Worm (Caenorhabditis elegans) whole organism, L2 larva: ENCODE data around the gene bgnt-1.4.
A peak's percentile ranks its signal among the peaks of the same experiment; 100 is the strongest.

ENCODE experiments used
- C34F6.9 ChIP-seq: fragments of 150-350 bp; optimal IDR thresholded peaks from 2 replicates; lab custom pipeline; 2014; ENCODE audit warnings: missing biosample characterization, missing genetic modification characterization
- F13H6.1 ChIP-seq: sonication (generic microtip); optimal IDR thresholded peaks from 2 replicates; lab custom pipeline; 2016; ENCODE audit warnings: missing genetic modification characterization, missing compliant biosample characterization
- R02D3.7 ChIP-seq: fragments of 150-350 bp; optimal IDR thresholded peaks from 2 replicates; lab custom pipeline; 2014; ENCODE audit warnings: missing biosample characterization, missing genetic modification characterization
- Y55F3AM.14 ChIP-seq: fragments of 200-800 bp; sonication (Bioruptor generic); optimal IDR thresholded peaks from 2 replicates; lab custom pipeline; 2018; ENCODE audit warnings: mild to moderate bottlenecking, missing genetic modification characterization, missing compliant biosample characterization
- aly-2 ChIP-seq: fragments of 150-350 bp; optimal IDR thresholded peaks from 2 replicates; lab custom pipeline; 2014; ENCODE audit warnings: missing biosample characterization, missing genetic modification characterization
- ama-1 ChIP-seq: fragments of 150-350 bp; optimal IDR thresholded peaks from 2 replicates; lab custom pipeline; 2018; ENCODE audit warnings: inconsistent platforms
- blmp-1 ChIP-seq: sonication (generic microtip); optimal IDR thresholded peaks from 2 replicates; lab custom pipeline; 2017; ENCODE audit warnings: missing genetic modification characterization, mild to moderate bottlenecking, missing compliant biosample characterization, antibody characterized with exemption, moderate library complexity; ENCODE audit not compliant: insufficient read depth
- ceh-16 ChIP-seq: fragments of 150-350 bp; optimal IDR thresholded peaks from 2 replicates; lab custom pipeline; 2014; ENCODE audit warnings: missing biosample characterization, missing genetic modification characterization
- dmd-4 ChIP-seq: sonication (generic microtip); optimal IDR thresholded peaks from 2 replicates; lab custom pipeline; 2017; ENCODE audit warnings: missing biosample characterization, missing genetic modification characterization
- egl-27 ChIP-seq: sonication (generic microtip); optimal IDR thresholded peaks from 3 replicates; lab custom pipeline; 2017; ENCODE audit warnings: missing biosample characterization, missing genetic modification reagents, missing genetic modification characterization
- gmeb-1 ChIP-seq: fragments of 150-350 bp; optimal IDR thresholded peaks from 2 replicates; lab custom pipeline; 2014; ENCODE audit warnings: missing biosample characterization, missing genetic modification characterization
- lin-11 ChIP-seq: fragments of 150-350 bp; sonication (generic microtip); optimal IDR thresholded peaks from 2 replicates; lab custom pipeline; 2014; ENCODE audit warnings: missing biosample characterization, missing genetic modification characterization, inconsistent platforms, mixed read lengths
- lin-13 ChIP-seq: fragments of 150-350 bp; optimal IDR thresholded peaks from 2 replicates; lab custom pipeline; 2014; ENCODE audit warnings: missing biosample characterization, missing genetic modification reagents, missing genetic modification characterization
- lin-39 ChIP-seq: fragments of 150-350 bp; optimal IDR thresholded peaks from 2 replicates; lab custom pipeline; 2014; ENCODE audit warnings: missing biosample characterization, missing genetic modification reagents, missing genetic modification characterization
- lsy-2 ChIP-seq, 2 experiments: fragments of 150-350 bp in 1 of 2; sonication (generic microtip) in 1 of 2; optimal IDR thresholded peaks; 2 replicates each; lab custom pipeline; 2014 to 2017; ENCODE audit warnings: missing biosample characterization in 2 of 2, missing genetic modification characterization in 2 of 2
- mab-5 ChIP-seq: fragments of 150-350 bp; optimal IDR thresholded peaks from 2 replicates; lab custom pipeline; 2014; ENCODE audit warnings: missing biosample characterization, missing genetic modification characterization
- mbf-1 ChIP-seq: sonication (generic microtip); optimal IDR thresholded peaks from 2 replicates; lab custom pipeline; 2017; ENCODE audit warnings: missing biosample characterization, missing genetic modification characterization
- mdl-1 ChIP-seq, 2 experiments: fragments of 150-350 bp in 1 of 2; sonication (generic microtip) in 1 of 2; optimal IDR thresholded peaks; 2 replicates each; lab custom pipeline; 2017; ENCODE audit warnings: missing biosample characterization in 2 of 2, missing genetic modification characterization in 2 of 2
- nhr-10 ChIP-seq: sonication (generic microtip); optimal IDR thresholded peaks from 2 replicates; lab custom pipeline; 2017; ENCODE audit warnings: missing biosample characterization, missing genetic modification characterization
- nhr-11 ChIP-seq: fragments of 150-350 bp; optimal IDR thresholded peaks from 2 replicates; lab custom pipeline; 2014; ENCODE audit warnings: missing biosample characterization, missing genetic modification characterization
- nhr-12 ChIP-seq: fragments of 150-350 bp; optimal IDR thresholded peaks from 2 replicates; lab custom pipeline; 2014; ENCODE audit warnings: missing biosample characterization, missing genetic modification characterization
- nhr-129 ChIP-seq: fragments of 150-350 bp; optimal IDR thresholded peaks from 2 replicates; lab custom pipeline; 2014; ENCODE audit warnings: missing biosample characterization, missing genetic modification characterization
- nhr-23 ChIP-seq: fragments of 150-350 bp; optimal IDR thresholded peaks from 2 replicates; lab custom pipeline; 2014; ENCODE audit warnings: missing biosample characterization, missing genetic modification reagents, missing genetic modification characterization
- nhr-25 ChIP-seq: fragments of 150-350 bp; sonication (generic microtip); optimal IDR thresholded peaks from 3 replicates; lab custom pipeline; 2014; ENCODE audit warnings: missing biosample characterization, missing genetic modification characterization
- nhr-6 ChIP-seq: fragments of 150-350 bp; optimal IDR thresholded peaks from 2 replicates; lab custom pipeline; 2014; ENCODE audit warnings: missing biosample characterization, missing genetic modification characterization
- nhr-77 ChIP-seq: fragments of 150-350 bp; optimal IDR thresholded peaks from 2 replicates; lab custom pipeline; 2014; ENCODE audit warnings: missing biosample characterization, missing genetic modification characterization
- peb-1 ChIP-seq: fragments of 150-350 bp; optimal IDR thresholded peaks from 2 replicates; lab custom pipeline; 2014; ENCODE audit warnings: missing biosample characterization, missing genetic modification characterization
- sem-4 ChIP-seq: fragments of 150-350 bp; optimal IDR thresholded peaks from 2 replicates; lab custom pipeline; 2014; ENCODE audit warnings: missing biosample characterization, missing genetic modification reagents, missing genetic modification characterization
- sma-3 ChIP-seq: sonication (generic microtip); optimal IDR thresholded peaks from 2 replicates; lab custom pipeline; 2016; ENCODE audit warnings: missing genetic modification reagents, missing genetic modification characterization, missing compliant biosample characterization
- unc-39 ChIP-seq: fragments of 150-350 bp; optimal IDR thresholded peaks from 2 replicates; lab custom pipeline; 2014; ENCODE audit warnings: missing biosample characterization, missing genetic modification characterization
- unc-55 ChIP-seq: fragments of 150-350 bp; sonication (generic microtip); optimal IDR thresholded peaks from 3 replicates; lab custom pipeline; 2014; ENCODE audit warnings: missing biosample characterization, missing genetic modification reagents, missing genetic modification characterization
- unc-62 ChIP-seq: fragments of 150-350 bp; optimal IDR thresholded peaks from 2 replicates; lab custom pipeline; 2014; ENCODE audit warnings: missing biosample characterization, missing genetic modification reagents, missing genetic modification characterization
- ztf-1 ChIP-seq: fragments of 200-800 bp; sonication (Bioruptor generic); conservative IDR thresholded peaks from 2 replicates; pipeline ENCODE4 v1.3.6; 2022; ENCODE audit warnings: missing genetic modification characterization, missing compliant biosample characterization
- ztf-4 ChIP-seq: fragments of 150-350 bp; optimal IDR thresholded peaks from 2 replicates; lab custom pipeline; 2014; ENCODE audit warnings: missing biosample characterization, missing genetic modification characterization

The bgnt-1.4 gene

DNA sequence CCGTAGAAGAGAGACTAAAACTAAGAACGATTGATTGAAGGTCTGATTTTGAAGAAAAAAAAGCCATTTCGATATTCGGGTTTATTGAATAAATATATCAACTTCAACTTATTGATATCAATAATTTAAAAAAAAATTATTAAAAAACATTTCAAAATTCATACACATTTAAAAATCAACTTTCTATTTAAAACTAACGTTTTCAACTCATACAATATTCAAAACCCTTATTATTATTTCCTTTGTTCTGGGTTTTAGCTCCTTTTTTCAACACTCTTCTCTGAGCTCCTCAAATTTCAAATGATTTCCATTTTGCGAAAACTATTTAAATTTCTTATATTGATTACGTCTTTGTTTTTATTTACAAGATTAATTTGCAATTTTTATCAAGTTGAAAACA is 15.5 kb upstream of the bgnt-1.4 start, which contains the start of gene C18G1.7:
Gene C18G1.7, plus strand, starts transcription at position 301 of the 400 bp plus-strand sequence.
- TF ChIP-seq nhr-6 (no peak), Y55F3AM.14 (GFP tag; lab: Kevin White, UChicago) (no peak), nhr-10 (no peak), gmeb-1 (no peak), ceh-16 (tag; lab: Kevin White, UChicago) (no peak), mdl-1 (tag; optimal IDR thresholded peaks at IDR 0.05; lab: Kevin White, UChicago) (no peak)

DNA sequence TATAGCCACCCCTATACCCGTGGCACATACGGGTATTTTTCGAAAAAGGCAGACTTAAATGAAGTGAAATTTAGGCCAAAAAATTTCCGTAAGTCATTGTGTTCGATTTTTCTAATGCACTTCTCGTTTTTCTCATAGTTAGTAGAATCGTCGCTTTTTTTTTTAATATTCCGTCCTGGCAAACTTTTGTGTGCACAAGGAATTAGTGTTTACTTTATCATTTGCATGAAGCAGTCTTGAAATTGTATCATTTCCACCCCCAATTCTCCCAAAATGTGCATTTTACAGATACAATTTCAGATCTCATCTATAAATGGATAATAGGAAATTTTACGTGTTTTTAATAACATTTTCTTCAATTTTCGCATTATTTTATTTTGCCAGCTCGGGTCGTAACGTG is 10.5 kb upstream of the bgnt-1.4 start, which contains the start of gene C18G1.6:
Gene C18G1.6, plus strand, starts transcription at position 301 of the 400 bp plus-strand sequence.
- TF ChIP-seq ceh-16 (tag; lab: Kevin White, UChicago) = no peak
- TF ChIP-seq ztf-1 (GFP tag; lab: Robert Waterston, UW) = no peak
- TF ChIP-seq ztf-4 (tag; lab: Kevin White, UChicago) = no peak
- TF ChIP-seq Y55F3AM.14 (GFP tag; lab: Kevin White, UChicago) = no peak
- TF ChIP-seq nhr-129 (tag; lab: Kevin White, UChicago) = no peak
- TF ChIP-seq nhr-6 = no peak
- TF ChIP-seq R02D3.7 (tag; lab: Kevin White, UChicago) = no peak
- no peak for TF ChIP-seq mab-5
- TF ChIP-seq sem-4 (tag; lab: Kevin White, UChicago) = no peak
- no peak for TF ChIP-seq egl-27 (tag; lab: Kevin White, UChicago)

DNA sequence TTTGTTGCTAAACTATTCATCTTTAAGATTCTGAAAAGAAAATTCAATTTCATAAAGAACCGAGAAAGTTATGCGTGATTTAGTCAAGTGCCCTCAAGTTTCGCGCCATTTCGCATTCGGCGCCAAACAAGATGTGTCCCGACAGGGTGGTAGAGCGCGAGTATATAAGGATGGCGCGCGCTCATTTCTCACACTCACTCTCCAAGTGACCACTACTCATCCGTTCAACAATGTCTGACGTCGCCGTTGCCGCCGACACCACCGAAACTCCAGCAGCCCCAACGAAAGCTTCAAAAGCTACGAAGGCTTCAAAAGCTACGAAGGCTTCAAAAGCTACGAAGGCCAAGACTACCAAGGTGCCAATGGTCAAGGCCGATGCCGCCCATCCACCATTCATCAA is 6.7 kb upstream of the bgnt-1.4 start, which contains the start of gene hil-4:
Gene hil-4, plus strand, starts transcription at position 191 of the 400 bp plus-strand sequence.
- TF ChIP-seq nhr-10 (no peak), nhr-23 (tag; lab: Kevin White, UChicago) (no peak), lin-11 (no peak), ama-1 (no peak), ztf-4 (tag; lab: Kevin White, UChicago) (no peak), lsy-2 (tag; optimal IDR thresholded peaks at IDR 0.05; lab: Kevin White, UChicago) (no peak), unc-39 (tag; lab: Kevin White, UChicago) (no peak), sma-3 (no peak), ceh-16 (tag; lab: Kevin White, UChicago) (no peak), C34F6.9 (no peak), lin-13 (GFP tag; lab: Kevin White, UChicago) (no peak), ztf-1 (GFP tag; lab: Robert Waterston, UW) (no peak), nhr-12 (tag; lab: Kevin White, UChicago) (no peak)

DNA sequence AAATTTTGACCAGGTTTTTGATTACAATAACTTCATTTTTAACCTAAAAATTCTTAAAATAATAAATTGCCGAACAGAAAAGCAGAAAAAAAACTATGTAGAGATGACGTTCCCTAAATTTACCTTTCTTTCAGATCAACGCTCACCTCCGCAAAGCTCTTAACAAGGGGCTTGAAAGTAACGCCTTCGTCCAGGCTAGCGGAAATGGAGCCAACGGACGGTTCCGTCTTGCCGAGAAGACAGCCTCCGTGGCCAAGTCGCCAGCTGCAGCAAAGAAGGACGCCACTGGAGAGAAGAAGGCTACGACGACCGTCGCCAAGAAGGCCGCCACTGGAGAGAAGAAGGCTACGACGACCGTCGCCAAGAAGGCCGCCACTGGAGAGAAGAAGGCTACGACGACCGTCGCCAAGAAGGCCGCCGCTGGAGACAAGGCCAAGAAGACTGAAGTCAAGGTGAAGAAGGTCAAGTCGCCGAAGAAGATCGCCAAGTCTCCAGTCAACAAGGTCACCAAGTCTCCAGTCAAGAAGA is 6.0 kb upstream of the bgnt-1.4 start:
- TF ChIP-seq unc-62 = no peak
- no peak for TF ChIP-seq nhr-11 (tag; lab: Kevin White, UChicago)
- TF ChIP-seq Y55F3AM.14 (GFP tag; lab: Kevin White, UChicago) = peak; percentile 0
- no peak for TF ChIP-seq ztf-4 (tag; lab: Kevin White, UChicago)
- no peak for TF ChIP-seq unc-55 (GFP tag; lab: Kevin White, UChicago)
- TF ChIP-seq blmp-1 (tag; lab: Kevin White, UChicago) = no peak
- TF ChIP-seq peb-1 (tag; lab: Kevin White, UChicago) = no peak
- no peak for TF ChIP-seq F13H6.1

DNA sequence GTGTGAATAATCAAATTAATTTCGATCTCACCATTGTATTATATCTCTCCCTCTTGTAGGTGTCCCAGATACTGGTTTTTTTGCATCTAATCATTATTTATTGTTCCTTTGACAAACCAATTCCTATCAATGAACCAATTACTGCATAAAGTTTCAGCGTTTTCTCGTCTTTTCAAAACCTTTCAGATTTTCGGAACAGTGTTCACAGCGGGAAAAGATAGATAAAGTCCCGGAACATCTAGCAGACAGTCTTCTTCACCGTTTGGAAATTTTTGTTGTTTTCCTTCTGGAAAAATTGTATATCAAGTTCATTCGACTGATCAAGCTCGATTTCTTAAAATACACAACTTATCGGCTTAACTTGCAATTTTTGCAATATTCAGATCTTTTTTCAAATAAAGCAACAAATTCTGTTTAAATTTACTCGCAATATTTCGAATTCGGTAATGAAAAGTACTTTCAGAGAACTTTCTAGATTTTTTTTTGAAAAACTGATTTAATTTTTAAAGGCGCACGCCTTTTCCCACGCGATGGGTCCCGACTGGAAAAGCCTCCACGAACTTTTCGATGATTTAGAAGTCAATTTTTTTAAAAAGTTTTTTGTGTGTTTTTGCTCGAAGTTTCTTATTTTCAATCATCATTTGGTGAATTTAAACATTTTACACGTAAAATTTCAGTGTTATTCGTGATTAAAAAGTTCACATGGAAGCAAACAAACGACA is 5.3 kb upstream of the bgnt-1.4 start, which contains the start of gene pgl-3:
Gene pgl-3, plus strand, starts transcription at position 672 of the 722 bp plus-strand sequence.
- TF ChIP-seq Y55F3AM.14 (GFP tag; lab: Kevin White, UChicago) (no peak), nhr-77 (tag; lab: Kevin White, UChicago) (no peak), lin-39 (tag; lab: Kevin White, UChicago) (no peak), peb-1 (tag; lab: Kevin White, UChicago) (no peak), gmeb-1 (no peak), lin-11 (no peak), nhr-25 (tag; lab: Kevin White, UChicago) (no peak), dmd-4 (no peak), nhr-23 (tag; lab: Kevin White, UChicago) (no peak), C34F6.9 (no peak), mbf-1 (tag; lab: Kevin White, UChicago) (no peak), nhr-12 (tag; lab: Kevin White, UChicago) (no peak), unc-55 (GFP tag; lab: Kevin White, UChicago) (no peak), aly-2 (tag; lab: Kevin White, UChicago) (no peak), nhr-6 (no peak), R02D3.7 (tag; lab: Kevin White, UChicago) (no peak)
